Fruit fly (Drosophila melanogaster): ENCODE results near the gene Sid.

- no peak for TF ChIP-seq psq (optimal IDR thresholded peaks at IDR 0.05)
- TF ChIP-seq usp (GFP tag; optimal IDR thresholded peaks at IDR 0.05): no peak
- TF ChIP-seq pan (optimal IDR thresholded peaks at IDR 0.05): no peak
Measured at dm6 chr3R:28677527-28678134, 7.1 kb downstream of the Sid start.

Data from whole organism.